Fruit fly (Drosophila melanogaster): ENCODE measurements around the gene Cad87A.

Cad87A gene

DNA sequence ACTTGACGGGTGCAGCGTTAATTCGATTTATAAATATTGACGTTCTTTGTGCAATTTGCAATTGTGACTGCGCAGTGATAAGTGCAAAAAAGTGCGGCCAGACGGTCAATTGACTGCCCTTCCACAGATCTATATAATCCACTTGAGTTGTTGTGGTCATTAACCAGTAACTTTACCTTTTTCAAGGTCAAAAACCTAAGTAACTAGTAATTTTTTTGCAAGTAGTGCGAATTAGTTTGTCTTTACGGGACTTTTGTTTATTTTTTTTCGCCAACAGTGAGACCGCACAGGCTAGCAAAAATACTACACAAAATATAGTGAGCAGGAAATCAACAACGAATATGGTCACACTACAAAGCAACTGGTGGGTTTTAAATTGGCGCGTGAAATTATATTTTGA, 25.7 kb upstream of the Cad87A start, which contains the start of gene Tango9 (continued):
- TF ChIP-seq Spps (tag; optimal IDR thresholded peaks at IDR 0.05) = no peak
- TF ChIP-seq btn (GFP tag; optimal IDR thresholded peaks at IDR 0.05) = no peak
- no peak for TF ChIP-seq CG18619 (GFP tag; optimal IDR thresholded peaks at IDR 0.05)
- TF ChIP-seq HHEX (GFP tag; optimal IDR thresholded peaks at IDR 0.05) = no peak
- no peak for TF ChIP-seq bab2 (GFP tag; optimal IDR thresholded peaks at IDR 0.05)
- TF ChIP-seq Blimp-1 (GFP tag; optimal IDR thresholded peaks at IDR 0.05) = no peak
- no peak for TF ChIP-seq CG10654 (GFP tag; optimal IDR thresholded peaks at IDR 0.05)
- no peak for TF ChIP-seq dm (GFP tag; optimal IDR thresholded peaks at IDR 0.05)
- no peak for TF ChIP-seq insv (GFP tag; optimal IDR thresholded peaks at IDR 0.05)
- no peak for TF ChIP-seq Jarid2 (GFP tag; optimal IDR thresholded peaks at IDR 0.05)
- TF ChIP-seq CG31224 (GFP tag; IDR thresholded peaks at IDR 0.05) = no peak
- peak; percentile 41 for TF ChIP-seq sqz (GFP tag; optimal IDR thresholded peaks at IDR 0.05)
- no peak for TF ChIP-seq ranshi (GFP tag; IDR thresholded peaks at IDR 0.05)
- TF ChIP-seq CG14014 (GFP tag; IDR thresholded peaks at IDR 0.05) = no peak
- no peak for TF ChIP-seq Eip74EF (GFP tag; optimal IDR thresholded peaks at IDR 0.05)
- TF ChIP-seq CG1792 (GFP tag; optimal IDR thresholded peaks at IDR 0.05) = no peak
- TF ChIP-seq CG12769 (tag; optimal IDR thresholded peaks at IDR 0.05) = no peak
- no peak for TF ChIP-seq Oaz (GFP tag; IDR thresholded peaks at IDR 0.05)
- TF ChIP-seq NFAT (GFP tag; IDR thresholded peaks at IDR 0.05) = no peak
- TF ChIP-seq slbo (GFP tag; IDR thresholded peaks at IDR 0.05) = no peak
- TF ChIP-seq PHDP (tag; optimal IDR thresholded peaks at IDR 0.05) = no peak
- TF ChIP-seq fru (optimal IDR thresholded peaks at IDR 0.05) = no peak
- no peak for TF ChIP-seq CG9215 (GFP tag; IDR thresholded peaks at IDR 0.05)
- no peak for TF ChIP-seq CG17912 (GFP tag; optimal IDR thresholded peaks at IDR 0.05)
- no peak for TF ChIP-seq Deaf1 (tag; optimal IDR thresholded peaks at IDR 0.05)
- peak; percentile 10 for TF ChIP-seq zen (tag; optimal IDR thresholded peaks at IDR 0.05)
- peak; percentile 28 for TF ChIP-seq CG33213 (GFP tag; optimal IDR thresholded peaks at IDR 0.05)
- TF ChIP-seq tgo (GFP tag; IDR thresholded peaks at IDR 0.05) = no peak
- TF ChIP-seq CG4360 (GFP tag; IDR thresholded peaks at IDR 0.05) = no peak
- TF ChIP-seq HmgD (GFP tag; optimal IDR thresholded peaks at IDR 0.05) = no peak
- TF ChIP-seq CG8924 (tag; optimal IDR thresholded peaks at IDR 0.05) = peak; percentile 20
- TF ChIP-seq knrl (GFP tag; IDR thresholded peaks at IDR 0.05; ENCODE audit: partially characterized antibody) = peak; percentile 33; the same call in 1 of the 3 replicates
- no peak for TF ChIP-seq Kr (GFP tag; optimal IDR thresholded peaks at IDR 0.05)
- no peak for TF ChIP-seq chif (GFP tag; optimal IDR thresholded peaks at IDR 0.05)
- no peak for TF ChIP-seq CG11398 (GFP tag; optimal IDR thresholded peaks at IDR 0.05)
- peak; percentile 45; the same call in 1 of the 2 replicates for TF ChIP-seq rib (GFP tag; IDR thresholded peaks at IDR 0.05)
- no peak for TF ChIP-seq NC2α (GFP tag; optimal IDR thresholded peaks at IDR 0.05)
- TF ChIP-seq dan (GFP tag; IDR thresholded peaks at IDR 0.05) = no peak
- no peak for TF ChIP-seq B-H1 (GFP tag; IDR thresholded peaks at IDR 0.05)
- peak; percentile 78 for TF ChIP-seq MBD-R2 (GFP tag; IDR thresholded peaks at IDR 0.05)

DNA sequence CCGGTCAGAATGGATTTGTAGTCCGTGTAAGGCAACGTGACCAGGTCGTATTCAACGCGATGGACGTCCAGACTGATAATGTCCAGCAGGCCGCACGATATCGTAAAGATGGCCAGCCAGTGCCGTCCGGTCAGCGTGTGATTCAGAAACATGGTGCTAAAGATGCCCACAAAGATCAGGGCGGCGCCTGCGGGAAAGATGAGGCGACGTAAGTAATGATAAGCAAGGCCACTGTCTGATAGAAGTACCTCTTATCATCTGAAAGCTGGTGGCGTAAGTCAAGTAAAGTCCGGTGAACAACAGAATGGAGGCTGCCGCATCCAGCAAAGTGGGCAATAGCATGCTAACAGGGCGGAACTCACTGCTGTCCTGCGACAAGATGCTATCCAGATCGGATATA, 24.9 kb upstream of the Cad87A start:
- TF ChIP-seq p53 (GFP tag; optimal IDR thresholded peaks at IDR 0.05) = no peak
- TF ChIP-seq Bteb2 (GFP tag; optimal IDR thresholded peaks at IDR 0.05) = no peak
- no peak for TF ChIP-seq CG11504 (tag; optimal IDR thresholded peaks at IDR 0.05)
- TF ChIP-seq Lpt (GFP tag; optimal IDR thresholded peaks at IDR 0.05) = no peak
- TF ChIP-seq CG7928 (GFP tag; optimal IDR thresholded peaks at IDR 0.05) = no peak
- TF ChIP-seq Med (GFP tag) = peak; percentile 35
- no peak for TF ChIP-seq Fer1 (GFP tag; optimal IDR thresholded peaks at IDR 0.05)
- TF ChIP-seq CG18619 (GFP tag; optimal IDR thresholded peaks at IDR 0.05) = no peak
- TF ChIP-seq dpn (GFP tag; optimal IDR thresholded peaks at IDR 0.05) = no peak
- no peak for TF ChIP-seq ems (GFP tag; optimal IDR thresholded peaks at IDR 0.05)
- no peak for TF ChIP-seq HmgZ (tag; optimal IDR thresholded peaks at IDR 0.05)
- 0 out of 2 replicates have a peak, but pooled peaks have one; percentile 10 for TF ChIP-seq Bgb (GFP tag; IDR thresholded peaks at IDR 0.05; ENCODE audit: partially characterized antibody)
- TF ChIP-seq CG3726 (GFP tag; IDR thresholded peaks at IDR 0.05) = no peak
- no peak for TF ChIP-seq cas (GFP tag; IDR thresholded peaks at IDR 0.05)
- TF ChIP-seq grau (tag; optimal IDR thresholded peaks at IDR 0.05) = no peak

Data from whole organism, embryonic.